Fruit fly (Drosophila melanogaster) whole organism, wandering third instar larva: ENCODE results near the gene dysc.

ENCODE experiments used
- br ChIP-seq: fragments of 200-800 bp; sonication (Bioruptor generic); optimal IDR thresholded peaks from 2 replicates; lab custom pipeline; 2016; ENCODE audit warnings: missing biosample characterization, missing genetic modification characterization
- foxo ChIP-seq, 2 experiments: fragments of 200-800 bp; sonication (Bioruptor generic); optimal IDR thresholded peaks; 2 replicates in 1 of 2; 3 replicates in 1 of 2; lab custom pipeline; 2016 to 2017; ENCODE audit warnings: missing biosample characterization in 2 of 2, missing genetic modification characterization in 2 of 2

DNA sequence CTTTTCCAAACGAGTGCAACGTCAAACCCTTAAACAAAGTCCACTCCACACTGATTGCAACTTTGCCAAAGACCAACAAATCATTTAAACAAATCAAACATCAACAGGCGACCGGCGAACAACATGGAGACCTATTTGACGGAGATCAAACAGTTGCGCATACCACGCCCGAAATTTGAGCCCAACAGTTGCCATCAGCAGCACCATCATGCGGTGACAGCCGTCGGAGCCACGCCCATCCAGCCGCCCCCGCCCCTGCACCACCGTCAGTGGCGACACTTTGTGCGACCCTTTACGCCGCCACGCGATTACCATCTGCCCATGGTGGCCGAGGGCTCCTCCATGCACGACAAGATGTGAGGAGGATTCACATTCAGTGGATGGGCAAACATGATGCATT is 20.5 kb downstream of the dysc start:
- no peak for TF ChIP-seq br (GFP tag; lab: Kevin White, UChicago)
- no peak for TF ChIP-seq foxo (GFP tag; optimal IDR thresholded peaks at IDR 0.05; lab: Kevin White, UChicago)
